Worm (Caenorhabditis elegans) whole organism, L1 larva: Measurements from ENCODE around the gene ZK112.4.

Source experiments
- C16A3.4 ChIP-seq: fragments of 150-350 bp; optimal IDR thresholded peaks from 2 replicates; lab custom pipeline; 2014; ENCODE audit warnings: missing biosample characterization, missing genetic modification characterization
- F16B12.6 ChIP-seq: fragments of 150-350 bp; optimal IDR thresholded peaks from 2 replicates; lab custom pipeline; 2014; ENCODE audit warnings: missing biosample characterization, missing genetic modification characterization
- Y116A8C.19 ChIP-seq: sonication (generic microtip); optimal IDR thresholded peaks from 2 replicates; lab custom pipeline; 2016; ENCODE audit warnings: missing compliant biosample characterization, missing genetic modification characterization, borderline replicate concordance
- aha-1 ChIP-seq: fragments of 150-350 bp; optimal IDR thresholded peaks from 2 replicates; lab custom pipeline; 2014; ENCODE audit warnings: missing biosample characterization, missing genetic modification characterization
- alr-1 ChIP-seq: fragments of 200-800 bp; sonication (Bioruptor generic); optimal IDR thresholded peaks from 2 replicates; lab custom pipeline; 2018; ENCODE audit warnings: borderline replicate concordance, mild to moderate bottlenecking, missing genetic modification characterization, missing compliant biosample characterization
- ama-1 ChIP-seq: fragments of 150-350 bp; optimal IDR thresholded peaks from 2 replicates; lab custom pipeline; 2014
- ceh-63 ChIP-seq: fragments of 200-800 bp; sonication (Bioruptor generic); optimal IDR thresholded peaks from 2 replicates; lab custom pipeline; 2018; ENCODE audit warnings: mild to moderate bottlenecking, missing genetic modification characterization, missing compliant biosample characterization
- ceh-8 ChIP-seq: fragments of 200-800 bp; sonication (Bioruptor generic); optimal IDR thresholded peaks from 2 replicates; lab custom pipeline; 2018; ENCODE audit warnings: mild to moderate bottlenecking, missing genetic modification characterization, moderate library complexity, missing compliant biosample characterization
- ceh-88 ChIP-seq: fragments of 200-800 bp; sonication (Bioruptor generic); IDR thresholded peaks from 2 replicates; pipeline ENCODE4 v1.3.6; 2022; ENCODE audit warnings: missing genetic modification characterization, missing compliant biosample characterization
- ceh-90 ChIP-seq: sonication (generic microtip); optimal IDR thresholded peaks from 2 replicates; lab custom pipeline; 2016; ENCODE audit warnings: missing genetic modification characterization, missing compliant biosample characterization
- efl-1 ChIP-seq, 4 experiments: fragments of 150-350 bp; optimal IDR thresholded peaks in 3 of 4; peaks in 1 of 4; 1 replicate in 1 of 4; 2 replicates in 3 of 4; lab custom pipeline; 2014; ENCODE audit warnings: missing biosample characterization in 2 of 4, missing genetic modification characterization in 2 of 4, missing genetic modification reagents in 2 of 4
- egl-13 ChIP-seq: sonication (generic microtip); optimal IDR thresholded peaks from 2 replicates; lab custom pipeline; 2016; ENCODE audit warnings: missing genotype, missing genetic modification reagents, missing genetic modification characterization, missing compliant biosample characterization
- egl-27 ChIP-seq, 2 experiments: fragments of 150-350 bp in 1 of 2; sonication (generic microtip); optimal IDR thresholded peaks; 3 replicates each; lab custom pipeline; 2017 to 2018; ENCODE audit warnings: missing biosample characterization in 2 of 2, missing genetic modification characterization in 2 of 2, missing genetic modification reagents in 2 of 2
- elt-2 ChIP-seq: sonication (generic microtip); optimal IDR thresholded peaks from 2 replicates; lab custom pipeline; 2016; ENCODE audit warnings: missing genetic modification characterization, mild to moderate bottlenecking, inconsistent platforms, missing compliant biosample characterization, missing genetic modification reagents
- elt-3 ChIP-seq, 6 experiments: fragments of 150-350 bp in 1 of 6; sonication (generic microtip); optimal IDR thresholded peaks; 2 replicates each; lab custom pipeline; 2017 to 2018; ENCODE audit warnings: missing biosample characterization in 6 of 6, missing genetic modification characterization in 6 of 6, inconsistent platforms in 1 of 6
- fos-1 ChIP-seq: fragments of 150-350 bp; optimal IDR thresholded peaks from 2 replicates; lab custom pipeline; 2014; ENCODE audit warnings: missing biosample characterization, missing genetic modification characterization
- grh-1 ChIP-seq: fragments of 200-800 bp; sonication (Bioruptor generic); IDR thresholded peaks from 2 replicates; pipeline ENCODE4 v1.3.6; 2022; ENCODE audit warnings: missing genetic modification reagents, missing genetic modification characterization, missing compliant biosample characterization
- hlh-17 ChIP-seq: fragments of 200-800 bp; sonication (Bioruptor generic); optimal IDR thresholded peaks from 2 replicates; lab custom pipeline; 2018; ENCODE audit warnings: missing genetic modification characterization, mild to moderate bottlenecking, missing compliant biosample characterization, moderate library complexity, borderline replicate concordance
- hpl-2 ChIP-seq: fragments of 150-350 bp; optimal IDR thresholded peaks from 2 replicates; lab custom pipeline; 2014; ENCODE audit warnings: missing biosample characterization, missing genetic modification reagents, missing genetic modification characterization
- isw-1 ChIP-seq: fragments of 200-800 bp; sonication (Bioruptor generic); IDR thresholded peaks from 2 replicates; pipeline ENCODE4 v1.3.6; 2022; ENCODE audit warnings: missing genetic modification characterization, missing compliant biosample characterization
- lin-13 ChIP-seq: fragments of 150-350 bp; optimal IDR thresholded peaks from 2 replicates; lab custom pipeline; 2014; ENCODE audit warnings: missing biosample characterization, missing genetic modification reagents, missing genetic modification characterization
- lin-35 ChIP-seq, 2 experiments: fragments of 150-350 bp; optimal IDR thresholded peaks; 2 replicates each; lab custom pipeline; 2014; ENCODE audit warnings: missing biosample characterization in 2 of 2, missing genetic modification characterization in 2 of 2, missing genetic modification reagents in 2 of 2
- lin-39 ChIP-seq: fragments of 150-350 bp; optimal IDR thresholded peaks from 2 replicates; lab custom pipeline; 2014; ENCODE audit warnings: missing biosample characterization, missing genetic modification reagents, missing genetic modification characterization
- lir-3 ChIP-seq: sonication (generic microtip); optimal IDR thresholded peaks from 2 replicates; lab custom pipeline; 2016; ENCODE audit warnings: mild to moderate bottlenecking, missing genetic modification characterization, moderate library complexity, missing compliant biosample characterization; ENCODE audit not compliant: poor library complexity
- lsy-2 ChIP-seq, 2 experiments: fragments of 150-350 bp; optimal IDR thresholded peaks; 2 replicates each; lab custom pipeline; 2014; ENCODE audit warnings: missing biosample characterization in 2 of 2, missing genetic modification characterization in 2 of 2
- mab-9 ChIP-seq: fragments of 200-800 bp; sonication (Bioruptor generic); IDR thresholded peaks from 2 replicates; pipeline ENCODE4 v1.3.6; 2022; ENCODE audit warnings: missing genetic modification reagents, missing genetic modification characterization, missing compliant biosample characterization
- mdl-1 ChIP-seq, 2 experiments: fragments of 150-350 bp; optimal IDR thresholded peaks; 2 replicates each; lab custom pipeline; 2014 to 2017; ENCODE audit warnings: missing biosample characterization in 2 of 2, missing genetic modification characterization in 2 of 2, inconsistent platforms in 1 of 2
- mep-1 ChIP-seq: fragments of 150-350 bp; optimal IDR thresholded peaks from 2 replicates; lab custom pipeline; 2014; ENCODE audit warnings: missing biosample characterization, missing genetic modification characterization
- nhr-11 ChIP-seq: fragments of 150-350 bp; optimal IDR thresholded peaks from 2 replicates; lab custom pipeline; 2014; ENCODE audit warnings: missing biosample characterization, missing genetic modification characterization
- nhr-12 ChIP-seq: sonication (generic microtip); optimal IDR thresholded peaks from 2 replicates; lab custom pipeline; 2017; ENCODE audit warnings: missing biosample characterization, missing genetic modification characterization
- nhr-19 ChIP-seq: fragments of 200-800 bp; sonication (Bioruptor generic); conservative IDR thresholded peaks from 2 replicates; pipeline ENCODE4 v1.3.6; 2022; ENCODE audit warnings: missing genetic modification characterization, missing compliant biosample characterization
- nhr-47 ChIP-seq: sonication (generic microtip); optimal IDR thresholded peaks from 2 replicates; lab custom pipeline; 2016; ENCODE audit warnings: mild to moderate bottlenecking, missing genetic modification characterization, moderate library complexity, missing compliant biosample characterization
- nhr-71 ChIP-seq: sonication (generic microtip); optimal IDR thresholded peaks from 2 replicates; lab custom pipeline; 2016; ENCODE audit warnings: mild to moderate bottlenecking, missing genetic modification characterization, moderate library complexity, missing compliant biosample characterization
- nhr-84 ChIP-seq: sonication (generic microtip); optimal IDR thresholded peaks from 2 replicates; lab custom pipeline; 2017; ENCODE audit warnings: missing biosample characterization, missing genetic modification characterization
- nhr-90 ChIP-seq: sonication (generic microtip); optimal IDR thresholded peaks from 2 replicates; lab custom pipeline; 2016; ENCODE audit warnings: mild to moderate bottlenecking, missing genetic modification characterization, missing compliant biosample characterization; ENCODE audit not compliant: poor library complexity
- pag-3 ChIP-seq: sonication (generic microtip); optimal IDR thresholded peaks from 2 replicates; lab custom pipeline; 2017; ENCODE audit warnings: missing genetic modification characterization, mild to moderate bottlenecking, missing compliant biosample characterization, antibody characterized with exemption, borderline replicate concordance; ENCODE audit not compliant: insufficient read depth
- pqm-1 ChIP-seq: sonication (generic microtip); optimal IDR thresholded peaks from 3 replicates; lab custom pipeline; 2017; ENCODE audit warnings: missing biosample characterization, missing genetic modification characterization
- skn-1 ChIP-seq: fragments of 150-350 bp; optimal IDR thresholded peaks from 2 replicates; lab custom pipeline; 2014; ENCODE audit warnings: missing biosample characterization, missing genetic modification characterization
- snpc-4 ChIP-seq: fragments of 150-350 bp; optimal IDR thresholded peaks from 2 replicates; lab custom pipeline; 2014; ENCODE audit warnings: missing biosample characterization, missing genetic modification characterization
- snu-23 ChIP-seq: sonication (generic microtip); optimal IDR thresholded peaks from 2 replicates; lab custom pipeline; 2016; ENCODE audit warnings: missing genetic modification characterization, missing compliant biosample characterization
- sox-4 ChIP-seq: sonication (generic microtip); optimal IDR thresholded peaks from 2 replicates; lab custom pipeline; 2016; ENCODE audit warnings: missing genetic modification characterization, missing compliant biosample characterization
- tlp-1 ChIP-seq: fragments of 150-350 bp; optimal IDR thresholded peaks from 2 replicates; lab custom pipeline; 2014; ENCODE audit warnings: missing biosample characterization, missing genetic modification characterization
- unc-62 ChIP-seq: fragments of 150-350 bp; optimal IDR thresholded peaks from 2 replicates; lab custom pipeline; 2014; ENCODE audit warnings: missing biosample characterization, missing genetic modification reagents, missing genetic modification characterization
- unc-98 ChIP-seq: fragments of 200-800 bp; sonication (Bioruptor generic); IDR thresholded peaks from 2 replicates; pipeline ENCODE4 v1.3.6; 2022; ENCODE audit warnings: missing genetic modification characterization, missing compliant biosample characterization
- vab-15 ChIP-seq: sonication (generic microtip); optimal IDR thresholded peaks from 2 replicates; lab custom pipeline; 2017; ENCODE audit warnings: missing genotype, mild to moderate bottlenecking, missing genetic modification characterization, missing compliant biosample characterization
- xbp-1 ChIP-seq: sonication (generic microtip); optimal IDR thresholded peaks from 2 replicates; lab custom pipeline; 2016; ENCODE audit warnings: missing genetic modification characterization, missing compliant biosample characterization
- zag-1 ChIP-seq: fragments of 150-350 bp; optimal IDR thresholded peaks from 2 replicates; lab custom pipeline; 2014; ENCODE audit warnings: missing biosample characterization, missing genetic modification characterization

ZK112.4 gene

ce11 chrIII:7711908-7712359, 17.9 kb downstream of the ZK112.4 start, which contains the start of gene C03B8.3 (continued):
- TF ChIP-seq lir-3 (tag; lab: Kevin White, UChicago) (no peak), F16B12.6 (peak; percentile 63), nhr-47 (tag; lab: Kevin White, UChicago) (no peak), lsy-2 (tag; optimal IDR thresholded peaks at IDR 0.05; lab: Kevin White, UChicago) (peak; percentile 28 to 34), alr-1 (tag; lab: Kevin White, UChicago) (no peak)
- TF ChIP-seq, all 84 proteins: peak for 17

ce11 chrIII:7711495-7711894, 18.3 kb downstream of the ZK112.4 start:
- no peak for TF ChIP-seq ama-1 (lab: Kevin White, UChicago)
- no peak for TF ChIP-seq efl-1 (optimal IDR thresholded peaks at IDR 0.05; lab: Kevin White, UChicago)
- TF ChIP-seq efl-1 (GFP tag; optimal IDR thresholded peaks at IDR 0.05 in 1 of 2; lab: Kevin White, UChicago) = peak in 1 of 2 experiments; percentile 5
- no peak for TF ChIP-seq nhr-11 (tag; lab: Kevin White, UChicago)
- no peak for TF ChIP-seq nhr-90
- TF ChIP-seq unc-98 (GFP tag; lab: Robert Waterston, UW) = no peak
- TF ChIP-seq ceh-90 (tag; lab: Kevin White, UChicago) = no peak
- no peak for TF ChIP-seq aha-1 (tag; lab: Kevin White, UChicago)
- no peak for TF ChIP-seq nhr-19 (GFP tag; lab: Robert Waterston, UW)

ce11 chrIII:7710943-7711342, 18.9 kb downstream of the ZK112.4 start:
- TF ChIP-seq Y116A8C.19 (tag; lab: Kevin White, UChicago) = no peak
- no peak for TF ChIP-seq lin-39 (tag; lab: Kevin White, UChicago)
- peak; percentile 50 for TF ChIP-seq nhr-71
- no peak for TF ChIP-seq lir-3 (tag; lab: Kevin White, UChicago)
- no peak for TF ChIP-seq unc-62
- TF ChIP-seq nhr-84 = no peak
- peak; percentile 86 for TF ChIP-seq lin-13 (GFP tag; lab: Kevin White, UChicago)
- no peak for TF ChIP-seq nhr-11 (tag; lab: Kevin White, UChicago)
- no peak for TF ChIP-seq vab-15 (tag; lab: Kevin White, UChicago)
- TF ChIP-seq hpl-2 = no peak
- no peak for TF ChIP-seq nhr-12 (tag; lab: Kevin White, UChicago)
- peak; percentile 56 to 67 for TF ChIP-seq lin-35 (GFP tag; optimal IDR thresholded peaks at IDR 0.05; lab: Kevin White, UChicago)
- TF ChIP-seq skn-1 (tag; lab: Kevin White, UChicago) = no peak
- no peak for TF ChIP-seq ceh-8 (GFP tag; lab: Kevin White, UChicago)
- TF ChIP-seq snpc-4 = no peak
- TF ChIP-seq sox-4 (tag; lab: Kevin White, UChicago) = no peak
- TF ChIP-seq grh-1 = no peak
- TF ChIP-seq tlp-1 (tag; lab: Kevin White, UChicago) = no peak
- no peak for TF ChIP-seq zag-1 (tag; lab: Kevin White, UChicago)
- no peak for TF ChIP-seq nhr-90
- TF ChIP-seq snu-23 (GFP tag; lab: Kevin White, UChicago) = peak; percentile 57
- TF ChIP-seq ceh-63 (GFP tag; lab: Kevin White, UChicago) = no peak
- TF ChIP-seq fos-1 (tag; lab: Kevin White, UChicago) = no peak
- no peak for TF ChIP-seq nhr-19 (GFP tag; lab: Robert Waterston, UW)
- peak in 1 of 2 experiments; percentile 29 for TF ChIP-seq mdl-1 (tag; optimal IDR thresholded peaks at IDR 0.05; lab: Kevin White, UChicago)
- TF ChIP-seq pag-3 (tag; lab: Kevin White, UChicago) = no peak
- TF ChIP-seq mep-1 (tag; lab: Kevin White, UChicago) = peak; percentile 69
- no peak for TF ChIP-seq ceh-88 (GFP tag; lab: Robert Waterston, UW)
- TF ChIP-seq xbp-1 (tag; lab: Kevin White, UChicago) = peak; percentile 32
- TF ChIP-seq pqm-1 (tag; lab: Kevin White, UChicago) = no peak
- no peak for TF ChIP-seq egl-13
- TF ChIP-seq hlh-17 (GFP tag; lab: Kevin White, UChicago) = no peak
- TF ChIP-seq isw-1 (GFP tag; lab: Robert Waterston, UW) = no peak
- TF ChIP-seq C16A3.4 (tag; lab: Kevin White, UChicago) = peak; percentile 43
- TF ChIP-seq elt-3 (tag; optimal IDR thresholded peaks at IDR 0.05; lab: Kevin White, UChicago) = no peak
- TF ChIP-seq egl-27 (tag; optimal IDR thresholded peaks at IDR 0.05; lab: Kevin White, UChicago) = no peak
- no peak for TF ChIP-seq mab-9
- peak; percentile 48 for TF ChIP-seq nhr-47 (tag; lab: Kevin White, UChicago)
- no peak for TF ChIP-seq elt-2 (tag; lab: Kevin White, UChicago)
